Fruit fly (Drosophila melanogaster) whole organism, embryonic: ENCODE results near the gene Sbds.
A peak's percentile ranks its signal among the peaks of the same experiment; 100 is the strongest.

Experiments used
- ATbp ChIP-seq: fragments of 200-800 bp; sonication (Bioruptor generic); optimal IDR thresholded peaks from 2 replicates; lab custom pipeline; 2017; ENCODE audit warnings: missing biosample characterization, mild to moderate bottlenecking, missing genetic modification characterization, missing genetic modification reagents
- Aef1 ChIP-seq: fragments of 200-800 bp; sonication (Bioruptor generic); IDR thresholded peaks from 3 replicates; pipeline ENCODE4 v1.3.6; 2022; ENCODE audit warnings: missing biosample characterization, missing genetic modification characterization
- Atf3 ChIP-seq: fragments of 200-800 bp; sonication (Bioruptor generic); optimal IDR thresholded peaks from 3 replicates; lab custom pipeline; 2016; ENCODE audit warnings: missing biosample characterization, missing genetic modification characterization
- CG10366 ChIP-seq: fragments of 200-800 bp; sonication (Bioruptor generic); IDR thresholded peaks from 2 replicates; pipeline ENCODE4 v1.3.6; 2022; ENCODE audit warnings: missing biosample characterization, missing genetic modification characterization
- CG11085 ChIP-seq: fragments of 200-800 bp; sonication (Bioruptor generic); IDR thresholded peaks from 2 replicates; pipeline ENCODE4 v1.3.6; 2022; ENCODE audit warnings: missing biosample characterization, missing genetic modification characterization
- CG11247 ChIP-seq: fragments of 200-800 bp; sonication (Bioruptor generic); IDR thresholded peaks from 2 replicates; pipeline ENCODE4 v1.3.6; 2022; ENCODE audit warnings: missing biosample characterization, missing genetic modification characterization
- CG11560 ChIP-seq: fragments of 200-800 bp; sonication (Bioruptor generic); IDR thresholded peaks from 3 replicates; pipeline ENCODE4 v1.3.6; 2022; ENCODE audit warnings: missing biosample characterization, missing genetic modification characterization
- CG14965 ChIP-seq: fragments of 200-800 bp; sonication (Bioruptor generic); optimal IDR thresholded peaks from 2 replicates; lab custom pipeline; 2016; ENCODE audit warnings: missing biosample characterization, missing genetic modification characterization, borderline replicate concordance
- CG15011 ChIP-seq: fragments of 200-800 bp; sonication (Bioruptor generic); optimal IDR thresholded peaks from 3 replicates; lab custom pipeline; 2018; ENCODE audit warnings: missing biosample characterization, mild to moderate bottlenecking, missing genetic modification characterization
- CG15479 ChIP-seq: fragments of 200-800 bp; sonication (Bioruptor generic); optimal IDR thresholded peaks from 3 replicates; lab custom pipeline; 2019; ENCODE audit warnings: missing biosample characterization, mild to moderate bottlenecking, missing genetic modification characterization, moderate library complexity
- CG16779 ChIP-seq: fragments of 200-800 bp; sonication (Bioruptor generic); IDR thresholded peaks from 2 replicates; pipeline ENCODE4 v1.3.6; 2022; ENCODE audit warnings: missing biosample characterization, missing genetic modification characterization
- CG1832 ChIP-seq: fragments of 200-800 bp; sonication (Bioruptor generic); optimal IDR thresholded peaks from 2 replicates; lab custom pipeline; 2017; ENCODE audit warnings: missing biosample characterization, mild to moderate bottlenecking, missing genetic modification characterization, inconsistent platforms
- CG30403 ChIP-seq: fragments of 200-800 bp; sonication (Bioruptor generic); optimal IDR thresholded peaks from 3 replicates; lab custom pipeline; 2016; ENCODE audit warnings: missing biosample characterization, missing genetic modification characterization
- CG4730 ChIP-seq: fragments of 200-800 bp; sonication (Bioruptor generic); IDR thresholded peaks from 2 replicates; pipeline ENCODE4 v1.3.6; 2022; ENCODE audit warnings: missing biosample characterization, missing genetic modification characterization
- CG6813 ChIP-seq: fragments of 200-800 bp; sonication (Bioruptor generic); optimal IDR thresholded peaks from 2 replicates; lab custom pipeline; 2017; ENCODE audit warnings: missing biosample characterization, missing genetic modification characterization, mild to moderate bottlenecking, moderate library complexity, missing genetic modification reagents
- CG8765 ChIP-seq: fragments of 200-800 bp; sonication (Bioruptor generic); IDR thresholded peaks from 2 replicates; pipeline ENCODE4 v1.3.6; 2022; ENCODE audit warnings: missing biosample characterization, missing genetic modification characterization
- CG9932 ChIP-seq: fragments of 200-800 bp; sonication (Bioruptor generic); IDR thresholded peaks from 2 replicates; pipeline ENCODE4 v1.3.6; 2022; ENCODE audit warnings: missing biosample characterization, missing genetic modification characterization
- CoRest ChIP-seq: fragments of 200-800 bp; sonication (Bioruptor generic); optimal IDR thresholded peaks from 3 replicates; lab custom pipeline; 2018; ENCODE audit warnings: missing biosample characterization, mild to moderate bottlenecking, missing genetic modification characterization, moderate library complexity
- D ChIP-seq, 2 experiments: fragments of 200-800 bp in 1 of 2; fragments of >200 bp in 1 of 2; sonication (Bioruptor generic) in 1 of 2; optimal IDR thresholded peaks; 2 replicates in 1 of 2; 3 replicates in 1 of 2; lab custom pipeline; 2017; ENCODE audit warnings: mild to moderate bottlenecking in 1 of 2, missing biosample characterization in 1 of 2, missing genetic modification characterization in 1 of 2, missing genetic modification reagents in 1 of 2
- D19B ChIP-seq: fragments of 200-800 bp; sonication (Bioruptor generic); optimal IDR thresholded peaks from 2 replicates; lab custom pipeline; 2017; ENCODE audit warnings: missing biosample characterization, mild to moderate bottlenecking, missing genetic modification characterization
- Dad ChIP-seq: fragments of 200-800 bp; sonication (Bioruptor generic); optimal IDR thresholded peaks from 3 replicates; lab custom pipeline; 2016; ENCODE audit warnings: missing biosample characterization, missing genetic modification characterization
- Elba2 ChIP-seq: fragments of 200-800 bp; sonication (Bioruptor generic); optimal IDR thresholded peaks from 3 replicates; lab custom pipeline; 2016; ENCODE audit warnings: missing biosample characterization, missing genetic modification characterization
- HmgD ChIP-seq: fragments of 200-800 bp; sonication (Bioruptor generic); optimal IDR thresholded peaks from 3 replicates; lab custom pipeline; 2016; ENCODE audit warnings: missing biosample characterization, missing genetic modification characterization
- Hmx ChIP-seq: fragments of 200-800 bp; sonication (Bioruptor generic); optimal IDR thresholded peaks from 2 replicates; lab custom pipeline; 2016; ENCODE audit warnings: missing biosample characterization, missing genetic modification characterization
- Lhr ChIP-seq: fragments of 200-800 bp; sonication (Bioruptor generic); optimal IDR thresholded peaks from 3 replicates; lab custom pipeline; 2017; ENCODE audit warnings: mild to moderate bottlenecking, missing biosample characterization, missing genetic modification reagents, missing genetic modification characterization
- Oaz ChIP-seq: fragments of 200-800 bp; sonication (Bioruptor generic); IDR thresholded peaks from 2 replicates; pipeline ENCODE4 v1.3.6; 2022; ENCODE audit warnings: missing biosample characterization, missing genetic modification characterization
- Optix ChIP-seq: fragments of 200-800 bp; sonication (Bioruptor generic); IDR thresholded peaks from 3 replicates; pipeline ENCODE4 v1.3.6; 2022; ENCODE audit warnings: missing biosample characterization, missing genetic modification characterization
- Pdp1 ChIP-seq, 2 experiments: fragments of 200-800 bp; sonication (Bioruptor generic); optimal IDR thresholded peaks; 3 replicates each; lab custom pipeline; 2016; ENCODE audit warnings: missing biosample characterization in 2 of 2, missing genetic modification characterization in 2 of 2, mild to moderate bottlenecking in 1 of 2, moderate library complexity in 1 of 2
- Sry-δ ChIP-seq: fragments of 200-800 bp; sonication (Bioruptor generic); optimal IDR thresholded peaks from 2 replicates; lab custom pipeline; 2016; ENCODE audit warnings: missing biosample characterization, missing genetic modification characterization
- Tbp ChIP-seq: fragments of >200 bp; optimal IDR thresholded peaks from 2 replicates; lab custom pipeline; 2018; ENCODE audit warnings: missing biosample characterization, missing genetic modification characterization
- ac ChIP-seq: fragments of 200-800 bp; sonication (Bioruptor generic); optimal IDR thresholded peaks from 3 replicates; lab custom pipeline; 2017; ENCODE audit warnings: missing biosample characterization, mild to moderate bottlenecking, missing genetic modification characterization
- amos ChIP-seq: fragments of 200-800 bp; sonication (Bioruptor generic); IDR thresholded peaks from 2 replicates; pipeline ENCODE4 v1.3.6; 2022; ENCODE audit warnings: missing biosample characterization, missing genetic modification characterization; ENCODE audit not compliant: partially characterized antibody
- ap ChIP-seq: fragments of 200-800 bp; sonication (Bioruptor generic); IDR thresholded peaks from 2 replicates; pipeline ENCODE4 v1.3.6; 2022; ENCODE audit warnings: missing biosample characterization, missing genetic modification characterization
- ara ChIP-seq: fragments of 200-800 bp; sonication (Bioruptor generic); IDR thresholded peaks from 2 replicates; pipeline ENCODE4 v1.3.6; 2022; ENCODE audit warnings: missing biosample characterization, missing genetic modification characterization
- ash1 ChIP-seq: fragments of 200-800 bp; sonication (Bioruptor generic); optimal IDR thresholded peaks from 2 replicates; lab custom pipeline; 2018; ENCODE audit warnings: missing biosample characterization, mild to moderate bottlenecking, missing genetic modification characterization
- bcd ChIP-seq: fragments of 200-800 bp; sonication (Bioruptor generic); optimal IDR thresholded peaks from 2 replicates; lab custom pipeline; 2017; ENCODE audit warnings: missing biosample characterization, mild to moderate bottlenecking, missing genetic modification characterization
- chif ChIP-seq, 2 experiments: fragments of 200-800 bp; sonication (Bioruptor generic); optimal IDR thresholded peaks; 3 replicates each; lab custom pipeline; 2016; ENCODE audit warnings: missing biosample characterization in 2 of 2, missing genetic modification characterization in 2 of 2
- dysf ChIP-seq: fragments of 200-800 bp; sonication (Bioruptor generic); IDR thresholded peaks from 3 replicates; pipeline ENCODE4 v1.3.6; 2022; ENCODE audit warnings: missing biosample characterization, missing genetic modification characterization
- fd102C ChIP-seq: fragments of 200-800 bp; sonication (Bioruptor generic); optimal IDR thresholded peaks from 2 replicates; lab custom pipeline; 2018; ENCODE audit warnings: missing biosample characterization, mild to moderate bottlenecking, missing genetic modification characterization, moderate library complexity
- fd64A ChIP-seq: fragments of 200-800 bp; sonication (Bioruptor generic); optimal IDR thresholded peaks from 3 replicates; lab custom pipeline; 2018; ENCODE audit warnings: missing biosample characterization, mild to moderate bottlenecking, missing genetic modification characterization
- ftz-f1 ChIP-seq: fragments of 200-800 bp; sonication (Bioruptor generic); optimal IDR thresholded peaks from 2 replicates; lab custom pipeline; 2016; ENCODE audit warnings: missing biosample characterization, missing genetic modification characterization
- gcm ChIP-seq: fragments of 200-800 bp; sonication (Bioruptor generic); optimal IDR thresholded peaks from 2 replicates; lab custom pipeline; 2019; ENCODE audit warnings: missing biosample characterization, mild to moderate bottlenecking, missing genetic modification characterization, moderate library complexity
- ken ChIP-seq: fragments of 200-800 bp; sonication (Bioruptor generic); IDR thresholded peaks from 3 replicates; pipeline ENCODE4 v1.3.6; 2022; ENCODE audit warnings: missing biosample characterization, missing genetic modification characterization
- lilli ChIP-seq: fragments of 200-800 bp; sonication (Bioruptor generic); optimal IDR thresholded peaks from 3 replicates; lab custom pipeline; 2016; ENCODE audit warnings: missing biosample characterization, missing genetic modification characterization
- nau ChIP-seq: fragments of 200-800 bp; sonication (Bioruptor generic); optimal IDR thresholded peaks from 3 replicates; lab custom pipeline; 2017; ENCODE audit warnings: missing biosample characterization, mild to moderate bottlenecking, missing genetic modification characterization, missing genetic modification reagents
- ro ChIP-seq: fragments of 200-800 bp; sonication (Bioruptor generic); IDR thresholded peaks from 2 replicates; pipeline ENCODE4 v1.3.6; 2022; ENCODE audit warnings: missing biosample characterization, missing genetic modification characterization
- slbo ChIP-seq: fragments of 200-800 bp; sonication (Bioruptor generic); IDR thresholded peaks from 2 replicates; pipeline ENCODE4 v1.3.6; 2022; ENCODE audit warnings: missing biosample characterization, missing genetic modification characterization
- stc ChIP-seq: fragments of 200-800 bp; sonication (Bioruptor generic); IDR thresholded peaks from 2 replicates; pipeline ENCODE4 v1.3.6; 2022; ENCODE audit warnings: missing biosample characterization, missing genetic modification characterization
- unc-4 ChIP-seq: fragments of 200-800 bp; sonication (Bioruptor generic); IDR thresholded peaks from 2 replicates; pipeline ENCODE4 v1.3.6; 2022; ENCODE audit warnings: missing biosample characterization, missing genetic modification characterization; ENCODE audit not compliant: partially characterized antibody

Gene Sbds

dm6 chr3L:6708995-6709606 lies 43.6 kb upstream of the Sbds start (continued):
- TF ChIP-seq CG14965 (GFP tag; lab: Kevin White, UChicago): peak; percentile 34
- TF ChIP-seq ro: peak; percentile 19; the same call in 1 of the 2 replicates
- peak; percentile 81; the same call in 2 of the 3 replicates for TF ChIP-seq dysf
- peak; percentile 85 for TF ChIP-seq CG11085 (GFP tag; lab: Robert Waterston, UW)
- peak; percentile 87 for TF ChIP-seq CG15011 (GFP tag; lab: Kevin White, UChicago)
- peak; percentile 70 for TF ChIP-seq Aef1 (GFP tag; lab: Robert Waterston, UW)
- TF ChIP-seq CG8765 (GFP tag; lab: Robert Waterston, UW): no peak
- TF ChIP-seq fd102C (GFP tag; lab: Kevin White, UChicago): peak; percentile 26
- peak; percentile 60 for TF ChIP-seq Hmx
- TF ChIP-seq Tbp (GFP tag; lab: Kevin White, UChicago): no peak
- TF ChIP-seq slbo (GFP tag; lab: Robert Waterston, UW): peak; percentile 90
- peak; percentile 79 for TF ChIP-seq CG10366
- peak; percentile 93 for TF ChIP-seq bcd (GFP tag; lab: Kevin White, UChicago)
- peak; percentile 91 for TF ChIP-seq ken (GFP tag; lab: Robert Waterston, UW)
- peak; percentile 71 for TF ChIP-seq gcm (GFP tag; lab: Kevin White, UChicago)
- TF ChIP-seq ftz-f1 (GFP tag; lab: Kevin White, UChicago): peak; percentile 48
- TF ChIP-seq CG15479 (GFP tag; lab: Kevin White, UChicago): no peak
- TF ChIP-seq ATbp (GFP tag; lab: Kevin White, UChicago): peak; percentile 94
- no peak for TF ChIP-seq CG1832
- TF ChIP-seq CG9932 (GFP tag; lab: Robert Waterston, UW): peak; percentile 83
- peak; percentile 89 for TF ChIP-seq CG6813 (GFP tag; lab: Kevin White, UChicago)
- TF ChIP-seq Sry-δ: peak; percentile 13
- peak; percentile 64 for TF ChIP-seq CoRest (tag; lab: Kevin White, UChicago)
- TF ChIP-seq unc-4 (GFP tag; lab: Robert Waterston, UW): no peak
- TF ChIP-seq amos (GFP tag; lab: Robert Waterston, UW): no peak; the same call in 1 of the 2 replicates
- TF ChIP-seq lilli (GFP tag; lab: Kevin White, UChicago): peak; percentile 68
- TF ChIP-seq Elba2 (GFP tag; lab: Kevin White, UChicago): no peak
- peak; percentile 79 for TF ChIP-seq Oaz (GFP tag; lab: Robert Waterston, UW)
- TF ChIP-seq CG16779: peak; percentile 89
- TF ChIP-seq nau: peak; percentile 88
- peak; percentile 78 for TF ChIP-seq D19B (GFP tag; lab: Kevin White, UChicago)
- peak; percentile 74; the same call in 2 of the 3 replicates for TF ChIP-seq Optix
- no peak for TF ChIP-seq ac (GFP tag; lab: Kevin White, UChicago)
- peak; percentile 83 for TF ChIP-seq CG30403 (GFP tag; lab: Kevin White, UChicago)
- peak; percentile 89 for TF ChIP-seq stc (GFP tag; lab: Robert Waterston, UW)
- peak; percentile 93 for TF ChIP-seq ash1
- TF ChIP-seq HmgD (GFP tag; lab: Kevin White, UChicago): peak; percentile 5
- TF ChIP-seq chif (GFP tag; optimal IDR thresholded peaks at IDR 0.05; lab: Kevin White, UChicago): peak; percentile 35 to 73
- no peak for TF ChIP-seq CG11560 (tag; lab: Robert Waterston, UW)
- TF ChIP-seq fd64A (GFP tag; lab: Kevin White, UChicago): peak; percentile 44
- TF ChIP-seq ap (GFP tag; lab: Robert Waterston, UW): peak; percentile 77
- TF ChIP-seq CG4730 (GFP tag; lab: Robert Waterston, UW): peak; percentile 72
- peak; percentile 59 for TF ChIP-seq Lhr (GFP tag; lab: Kevin White, UChicago)
- peak; percentile 93 for TF ChIP-seq CG11247 (GFP tag; lab: Robert Waterston, UW)
- TF ChIP-seq Pdp1 (GFP tag; optimal IDR thresholded peaks at IDR 0.05; lab: Kevin White, UChicago): peak; percentile 71 to 85
- TF ChIP-seq Dad (GFP tag; lab: Kevin White, UChicago): peak; percentile 85
- TF ChIP-seq D (optimal IDR thresholded peaks at IDR 0.05; lab: Kevin White, UChicago): no peak
- peak; percentile 35 for TF ChIP-seq D (GFP tag; optimal IDR thresholded peaks at IDR 0.05; lab: Kevin White, UChicago)
- TF ChIP-seq ara (GFP tag; lab: Robert Waterston, UW): peak; percentile 53; the same call in 1 of the 2 replicates
- peak; percentile 44 for TF ChIP-seq Atf3 (GFP tag; lab: Kevin White, UChicago)
